Fruit fly (Drosophila melanogaster): Measurements from ENCODE around the gene swm.

Gene swm

dm6 chr2L:19492934-19493686 is at the start of gene swm, which contains the start of gene Ctu2 (continued):
- no peak for TF ChIP-seq Kr (GFP tag; optimal IDR thresholded peaks at IDR 0.05)
- TF ChIP-seq pita (GFP tag; optimal IDR thresholded peaks at IDR 0.05): no peak
- peak; percentile 35; the same call in 1 of the 2 replicates for TF ChIP-seq CG32772 (GFP tag; IDR thresholded peaks at IDR 0.05)
- TF ChIP-seq nom (GFP tag; optimal IDR thresholded peaks at IDR 0.05): no peak
- peak; percentile 57 for TF ChIP-seq CG7556 (GFP tag; optimal IDR thresholded peaks at IDR 0.05)
- peak; percentile 19; the same call in 1 of the 2 replicates for TF ChIP-seq CG2129 (GFP tag; IDR thresholded peaks at IDR 0.05; ENCODE audit: partially characterized antibody)
- TF ChIP-seq Usf (GFP tag; optimal IDR thresholded peaks at IDR 0.05): peak; percentile 13
- no peak for TF ChIP-seq fu2 (GFP tag; optimal IDR thresholded peaks at IDR 0.05)
- TF ChIP-seq CG14014 (GFP tag; IDR thresholded peaks at IDR 0.05): peak; percentile 65
- TF ChIP-seq Dbx (GFP tag; IDR thresholded peaks at IDR 0.05): peak; percentile 62
- no peak for TF ChIP-seq Antp (GFP tag; optimal IDR thresholded peaks at IDR 0.05)
- TF ChIP-seq Deaf1 (tag; optimal IDR thresholded peaks at IDR 0.05): no peak
- no peak for TF ChIP-seq CG15073 (GFP tag; optimal IDR thresholded peaks at IDR 0.05)
- TF ChIP-seq CG4707 (GFP tag; optimal IDR thresholded peaks at IDR 0.05): no peak
- TF ChIP-seq CG5953 (GFP tag; IDR thresholded peaks at IDR 0.05): no peak
- peak; percentile 67; the same call in 1 of the 2 replicates for TF ChIP-seq sna (GFP tag; IDR thresholded peaks at IDR 0.05; ENCODE audit: partially characterized antibody)
- TF ChIP-seq lov (optimal IDR thresholded peaks at IDR 0.05): no peak
- no peak for TF ChIP-seq lov (GFP tag; IDR thresholded peaks at IDR 0.05)
- no peak for TF ChIP-seq CG12219 (GFP tag; optimal IDR thresholded peaks at IDR 0.05)
- TF ChIP-seq hb (GFP tag; IDR thresholded peaks at IDR 0.05; ENCODE audit: partially characterized antibody): peak; percentile 62; the same call in 1 of the 3 replicates
- peak; percentile 82 for TF ChIP-seq CG12659 (GFP tag; optimal IDR thresholded peaks at IDR 0.05)
- peak; percentile 66 for TF ChIP-seq hbn (GFP tag; IDR thresholded peaks at IDR 0.05; ENCODE audit: partially characterized antibody)
- peak; percentile 61 for TF ChIP-seq tin (GFP tag; optimal IDR thresholded peaks at IDR 0.05)
- TF ChIP-seq br (optimal IDR thresholded peaks at IDR 0.05): no peak
- TF ChIP-seq CG5245 (GFP tag; optimal IDR thresholded peaks at IDR 0.05): no peak
- no peak for TF ChIP-seq Atf-2 (GFP tag; optimal IDR thresholded peaks at IDR 0.05)
- TF ChIP-seq Mrtf (GFP tag; IDR thresholded peaks at IDR 0.05): no peak
- peak; percentile 12 for TF ChIP-seq CG6683 (GFP tag; optimal IDR thresholded peaks at IDR 0.05)
- no peak for TF ChIP-seq CG3726 (GFP tag; IDR thresholded peaks at IDR 0.05)
- peak; percentile 17 for TF ChIP-seq CG13624 (GFP tag; optimal IDR thresholded peaks at IDR 0.05)
- TF ChIP-seq h (optimal IDR thresholded peaks at IDR 0.05): no peak
- TF ChIP-seq Bteb2 (GFP tag; optimal IDR thresholded peaks at IDR 0.05): no peak
- TF ChIP-seq jigr1 (GFP tag; IDR thresholded peaks at IDR 0.05): no peak
- TF ChIP-seq slbo (GFP tag; IDR thresholded peaks at IDR 0.05): peak; percentile 78
- TF ChIP-seq CG11456 (GFP tag; IDR thresholded peaks at IDR 0.05): no peak
- no peak for TF ChIP-seq emc (GFP tag; optimal IDR thresholded peaks at IDR 0.05)
- no peak for TF ChIP-seq CG1024 (GFP tag; IDR thresholded peaks at IDR 0.05)
- TF ChIP-seq Hmx (GFP tag; optimal IDR thresholded peaks at IDR 0.05): no peak
- TF ChIP-seq HLHmδ (GFP tag; optimal IDR thresholded peaks at IDR 0.05): no peak
- TF ChIP-seq tio (GFP tag; optimal IDR thresholded peaks at IDR 0.05): no peak
- no peak for TF ChIP-seq otp (GFP tag; IDR thresholded peaks at IDR 0.05)
- 0 out of 2 replicates have a peak, but pooled peaks have one; percentile 50 for TF ChIP-seq CG11085 (GFP tag; IDR thresholded peaks at IDR 0.05)
- no peak for TF ChIP-seq tap (tag; optimal IDR thresholded peaks at IDR 0.05)
- TF ChIP-seq YL-1 (GFP tag; optimal IDR thresholded peaks at IDR 0.05): peak; percentile 93
- no peak for TF ChIP-seq CG10431 (GFP tag; optimal IDR thresholded peaks at IDR 0.05)
- TF ChIP-seq CG4820 (GFP tag; optimal IDR thresholded peaks at IDR 0.05): peak; percentile 38
- TF ChIP-seq al (GFP tag; IDR thresholded peaks at IDR 0.05): peak; percentile 56; the same call in 1 of the 2 replicates
- peak; percentile 74 for TF ChIP-seq Fer1 (GFP tag; optimal IDR thresholded peaks at IDR 0.05)
- TF ChIP-seq CG9876 (GFP tag; optimal IDR thresholded peaks at IDR 0.05): no peak
- peak; percentile 78 for TF ChIP-seq CG16813 (GFP tag; IDR thresholded peaks at IDR 0.05; ENCODE audit: partially characterized antibody)
- TF ChIP-seq CG1529 (GFP tag; optimal IDR thresholded peaks at IDR 0.05): no peak

Measured in whole organism, embryonic.